Fruit fly (Drosophila melanogaster): ENCODE results near the gene cocoon.

The cocoon gene

DNA sequence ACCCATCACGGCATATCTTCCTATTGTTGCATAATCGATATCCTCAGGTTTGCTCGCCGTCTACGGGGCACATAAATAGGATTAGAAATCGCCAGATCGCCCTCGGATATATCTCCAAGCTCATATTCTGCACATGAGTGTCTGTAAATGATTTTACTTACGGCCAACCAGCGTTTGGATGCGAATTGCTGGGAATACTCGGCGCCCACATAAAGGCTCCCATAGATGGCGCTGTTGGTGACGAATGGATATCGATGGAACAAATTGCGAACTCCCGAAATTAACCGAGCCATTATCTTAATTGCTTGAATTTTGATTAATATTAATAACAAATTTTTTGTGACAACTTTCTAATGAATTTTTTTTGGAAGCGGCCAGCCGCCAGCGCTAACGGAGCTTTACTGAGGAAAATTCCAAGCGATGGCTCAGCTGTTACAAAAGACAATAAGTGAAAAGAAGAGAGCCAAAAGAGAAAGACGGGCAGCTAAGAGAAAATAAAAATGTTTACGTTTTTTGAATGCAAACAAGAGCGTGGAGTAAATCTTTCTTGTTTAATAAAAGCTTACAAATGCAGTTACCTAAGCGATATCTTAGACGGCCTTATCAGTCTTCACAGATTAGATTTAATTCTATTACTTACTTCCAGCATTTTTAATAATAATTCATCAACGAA lies 20.8 kb upstream of the cocoon start (continued):
- TF ChIP-seq Trl (optimal IDR thresholded peaks at IDR 0.05): peak; percentile 56 to 65
- TF ChIP-seq Trl (GFP tag; optimal IDR thresholded peaks at IDR 0.05): no peak
- TF ChIP-seq CG1024 (GFP tag; IDR thresholded peaks at IDR 0.05): 0 out of 2 replicates have a peak, but pooled peaks have one; percentile 7
- no peak for TF ChIP-seq phol (tag; optimal IDR thresholded peaks at IDR 0.05)
- no peak for TF ChIP-seq CG7928 (GFP tag; optimal IDR thresholded peaks at IDR 0.05)
- peak in 1 of 2 experiments; percentile 51 for TF ChIP-seq Pdp1 (GFP tag; optimal IDR thresholded peaks at IDR 0.05)
- 0 out of 2 replicates have a peak, but pooled peaks have one; percentile 35 for TF ChIP-seq ato (GFP tag; IDR thresholded peaks at IDR 0.05; ENCODE audit: partially characterized antibody)
- TF ChIP-seq Jarid2 (GFP tag; optimal IDR thresholded peaks at IDR 0.05): no peak
- TF ChIP-seq CG12391 (tag; optimal IDR thresholded peaks at IDR 0.05): no peak
- TF ChIP-seq CG2678 (tag; optimal IDR thresholded peaks at IDR 0.05): peak; percentile 20

DNA sequence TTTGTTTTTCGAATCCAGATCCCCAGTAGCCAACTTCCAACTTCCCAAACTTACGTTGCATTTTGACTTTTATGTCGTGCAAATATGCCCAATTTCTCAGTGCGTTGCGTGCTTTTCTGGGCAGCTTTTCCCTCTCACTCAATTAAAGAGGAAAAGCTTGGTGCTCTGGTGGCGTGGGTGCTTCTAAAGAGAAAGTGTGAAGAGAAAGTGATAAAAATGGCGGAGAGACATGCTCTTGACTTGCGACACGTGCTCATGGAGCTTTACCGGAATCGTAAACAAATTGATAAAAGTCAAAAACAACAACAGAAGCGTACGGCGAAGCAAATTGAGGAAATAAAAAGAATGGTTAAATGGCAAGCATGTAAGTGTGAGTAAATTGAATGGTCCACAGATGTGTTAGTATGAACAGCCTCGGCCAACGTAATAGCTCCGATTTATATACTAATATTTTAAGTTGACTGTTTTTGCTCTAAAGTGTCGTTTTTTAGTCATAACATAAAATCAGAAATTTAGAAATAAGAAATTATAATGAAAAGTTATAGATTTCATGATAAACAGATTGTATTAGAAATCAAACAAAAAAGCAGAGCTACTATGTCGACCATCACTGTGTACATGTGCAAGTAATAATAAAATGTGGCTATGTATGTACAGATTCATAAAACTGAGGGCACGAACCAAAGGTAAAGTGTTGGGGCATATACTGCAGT lies 20.1 kb upstream of the cocoon start:
- TF ChIP-seq odd (GFP tag; optimal IDR thresholded peaks at IDR 0.05) (peak; percentile 5), CG6854 (GFP tag; optimal IDR thresholded peaks at IDR 0.05) (no peak), CG6813 (GFP tag; optimal IDR thresholded peaks at IDR 0.05) (peak; percentile 35), Hmr (GFP tag; optimal IDR thresholded peaks at IDR 0.05) (peak; percentile 37), CG2678 (tag; optimal IDR thresholded peaks at IDR 0.05) (peak; percentile 43), CG17328 (GFP tag; IDR thresholded peaks at IDR 0.05) (peak; percentile 55), seq (GFP tag; IDR thresholded peaks at IDR 0.05) (peak; percentile 58; the same call in 1 of the 2 replicates), unpg (GFP tag; optimal IDR thresholded peaks at IDR 0.05) (peak; percentile 13), Side (GFP tag; optimal IDR thresholded peaks at IDR 0.05) (no peak), bsh (GFP tag; optimal IDR thresholded peaks at IDR 0.05) (peak in 1 of 2 experiments; percentile 1), Max (GFP tag; optimal IDR thresholded peaks at IDR 0.05) (peak; percentile 32), CG6683 (GFP tag; optimal IDR thresholded peaks at IDR 0.05) (no peak), CG12942 (GFP tag; optimal IDR thresholded peaks at IDR 0.05) (no peak), Atf-2 (GFP tag; optimal IDR thresholded peaks at IDR 0.05) (no peak), row (GFP tag; IDR thresholded peaks at IDR 0.05) (peak; percentile 63), Optix (GFP tag; IDR thresholded peaks at IDR 0.05) (no peak), CG5245 (GFP tag; optimal IDR thresholded peaks at IDR 0.05) (peak; percentile 26), Nf-YC (tag; optimal IDR thresholded peaks at IDR 0.05) (no peak), Trl (optimal IDR thresholded peaks at IDR 0.05) (peak; percentile 75 to 85), Trl (GFP tag; optimal IDR thresholded peaks at IDR 0.05) (no peak), lab (GFP tag; optimal IDR thresholded peaks at IDR 0.05) (peak; percentile 35), CG3726 (GFP tag; IDR thresholded peaks at IDR 0.05) (no peak), Awh (GFP tag; IDR thresholded peaks at IDR 0.05) (0 out of 2 replicates have a peak, but pooled peaks have one; percentile 53), CG3281 (GFP tag; optimal IDR thresholded peaks at IDR 0.05) (peak; percentile 54), CG13287 (GFP tag; IDR thresholded peaks at IDR 0.05; ENCODE audit: partially characterized antibody) (peak; percentile 21; the same call in 1 of the 2 replicates), CG18476 (GFP tag; optimal IDR thresholded peaks at IDR 0.05) (peak; percentile 8), CG4424 (GFP tag; optimal IDR thresholded peaks at IDR 0.05) (peak; percentile 29), CG17359 (tag; optimal IDR thresholded peaks at IDR 0.05) (peak; percentile 48), CG13424 (tag; optimal IDR thresholded peaks at IDR 0.05) (peak; percentile 36), Hr51 (GFP tag; optimal IDR thresholded peaks at IDR 0.05) (peak in 1 of 2 experiments; percentile 27), Sox102F (GFP tag; optimal IDR thresholded peaks at IDR 0.05) (peak; percentile 42), Six4 (GFP tag; optimal IDR thresholded peaks at IDR 0.05) (no peak), Hr78 (GFP tag; optimal IDR thresholded peaks at IDR 0.05) (peak in 1 of 2 experiments; percentile 25), CG14441 (GFP tag; IDR thresholded peaks at IDR 0.05) (peak; percentile 29; the same call in 1 of the 2 replicates), gsb-n (tag; optimal IDR thresholded peaks at IDR 0.05) (no peak), ranshi (GFP tag; IDR thresholded peaks at IDR 0.05) (0 out of 2 replicates have a peak, but pooled peaks have one; percentile 12), CG7372 (GFP tag; IDR thresholded peaks at IDR 0.05) (no peak), CG32532 (GFP tag; IDR thresholded peaks at IDR 0.05) (peak; percentile 24; the same call in 1 of the 2 replicates)
